Fruit fly (Drosophila melanogaster) whole organism, embryonic: ENCODE data around the gene Prp39.
A peak's percentile ranks its signal among the peaks of the same experiment; 100 is the strongest.

Experiments
- Ada2b ChIP-seq: fragments of 200-800 bp; sonication (Bioruptor generic); IDR thresholded peaks from 2 replicates; pipeline ENCODE4 v1.3.6; 2022; ENCODE audit warnings: missing biosample characterization, missing genetic modification characterization
- Atf6 ChIP-seq: fragments of 200-800 bp; sonication (Bioruptor generic); IDR thresholded peaks from 2 replicates; pipeline ENCODE4 v1.3.6; 2022; ENCODE audit warnings: missing biosample characterization, missing genetic modification characterization
- B-H1 ChIP-seq: fragments of 200-800 bp; sonication (Bioruptor generic); IDR thresholded peaks from 3 replicates; pipeline ENCODE4 v1.3.6; 2022; ENCODE audit warnings: missing biosample characterization, missing genetic modification characterization
- Bgb ChIP-seq: fragments of 200-800 bp; sonication (Bioruptor generic); IDR thresholded peaks from 2 replicates; pipeline ENCODE4 v1.3.6; 2022; ENCODE audit warnings: missing biosample characterization, missing genetic modification characterization; ENCODE audit not compliant: partially characterized antibody
- CG10321 ChIP-seq: fragments of 200-800 bp; sonication (Bioruptor generic); IDR thresholded peaks from 2 replicates; pipeline ENCODE4 v1.3.6; 2022; ENCODE audit warnings: missing biosample characterization, missing genetic modification characterization
- CG11085 ChIP-seq: fragments of 200-800 bp; sonication (Bioruptor generic); IDR thresholded peaks from 2 replicates; pipeline ENCODE4 v1.3.6; 2022; ENCODE audit warnings: missing biosample characterization, missing genetic modification characterization
- CG11504 ChIP-seq: fragments of 200-800 bp; sonication (Bioruptor generic); optimal IDR thresholded peaks from 3 replicates; lab custom pipeline; 2019; ENCODE audit warnings: missing biosample characterization, mild to moderate bottlenecking, missing genetic modification characterization, moderate library complexity
- CG12299 ChIP-seq: fragments of 200-800 bp; sonication (Bioruptor generic); optimal IDR thresholded peaks from 2 replicates; lab custom pipeline; 2018; ENCODE audit warnings: missing biosample characterization, mild to moderate bottlenecking, missing genetic modification characterization
- CG13894 ChIP-seq: fragments of 200-800 bp; sonication (Bioruptor generic); optimal IDR thresholded peaks from 3 replicates; lab custom pipeline; 2018; ENCODE audit warnings: missing biosample characterization, mild to moderate bottlenecking, missing genetic modification characterization, moderate library complexity
- CG14441 ChIP-seq: fragments of 200-800 bp; sonication (Bioruptor generic); IDR thresholded peaks from 2 replicates; pipeline ENCODE4 v1.3.6; 2022; ENCODE audit warnings: missing biosample characterization, missing genetic modification characterization
- CG15011 ChIP-seq: fragments of 200-800 bp; sonication (Bioruptor generic); optimal IDR thresholded peaks from 3 replicates; lab custom pipeline; 2018; ENCODE audit warnings: missing biosample characterization, mild to moderate bottlenecking, missing genetic modification characterization
- CG15479 ChIP-seq: fragments of 200-800 bp; sonication (Bioruptor generic); optimal IDR thresholded peaks from 3 replicates; lab custom pipeline; 2019; ENCODE audit warnings: missing biosample characterization, mild to moderate bottlenecking, missing genetic modification characterization, moderate library complexity
- CG33557 ChIP-seq: fragments of 200-800 bp; sonication (Bioruptor generic); optimal IDR thresholded peaks from 2 replicates; lab custom pipeline; 2019; ENCODE audit warnings: missing biosample characterization, mild to moderate bottlenecking, missing genetic modification characterization, moderate library complexity
- CG4617 ChIP-seq: fragments of 200-800 bp; sonication (Bioruptor generic); optimal IDR thresholded peaks from 3 replicates; lab custom pipeline; 2016; ENCODE audit warnings: missing biosample characterization, missing genetic modification characterization, borderline replicate concordance
- CG6689 ChIP-seq: fragments of 200-800 bp; sonication (Bioruptor generic); IDR thresholded peaks from 2 replicates; pipeline ENCODE4 v1.3.6; 2022; ENCODE audit warnings: missing biosample characterization, missing genetic modification characterization
- CG8089 ChIP-seq: fragments of 200-800 bp; sonication (Bioruptor generic); optimal IDR thresholded peaks from 3 replicates; lab custom pipeline; 2016; ENCODE audit warnings: missing biosample characterization, missing genetic modification characterization
- CG8359 ChIP-seq: fragments of 200-800 bp; sonication (Bioruptor generic); optimal IDR thresholded peaks from 2 replicates; lab custom pipeline; 2017; ENCODE audit warnings: missing biosample characterization, mild to moderate bottlenecking, missing genetic modification characterization, borderline replicate concordance
- CG8765 ChIP-seq: fragments of 200-800 bp; sonication (Bioruptor generic); IDR thresholded peaks from 2 replicates; pipeline ENCODE4 v1.3.6; 2022; ENCODE audit warnings: missing biosample characterization, missing genetic modification characterization
- CG9817 ChIP-seq: fragments of 200-800 bp; sonication (Bioruptor generic); optimal IDR thresholded peaks from 2 replicates; lab custom pipeline; 2018; ENCODE audit warnings: missing biosample characterization, mild to moderate bottlenecking, missing genetic modification characterization, moderate library complexity
- CG9876 ChIP-seq: fragments of 200-800 bp; sonication (Bioruptor generic); optimal IDR thresholded peaks from 2 replicates; lab custom pipeline; 2016; ENCODE audit warnings: missing biosample characterization, missing genetic modification characterization
- Ets65A ChIP-seq: fragments of 200-800 bp; sonication (Bioruptor generic); peaks from one replicate; lab custom pipeline; 2016; ENCODE audit warnings: missing biosample characterization, missing genetic modification characterization
- HLH4C ChIP-seq: fragments of 200-800 bp; sonication (Bioruptor generic); IDR thresholded peaks from 3 replicates; pipeline ENCODE4 v1.3.6; 2022; ENCODE audit warnings: missing biosample characterization, missing genetic modification characterization; ENCODE audit not compliant: partially characterized antibody
- Hey ChIP-seq: fragments of 200-800 bp; sonication (Bioruptor generic); optimal IDR thresholded peaks from 3 replicates; lab custom pipeline; 2018; ENCODE audit warnings: missing biosample characterization, mild to moderate bottlenecking, missing genetic modification characterization
- Med ChIP-seq: fragments of 200-800 bp; sonication (Bioruptor generic); peaks from one replicate; lab custom pipeline; 2016; ENCODE audit warnings: missing biosample characterization, missing genetic modification characterization, mild to moderate bottlenecking, inconsistent platforms, moderate library complexity
- Meics ChIP-seq: fragments of 200-800 bp; sonication (Bioruptor generic); optimal IDR thresholded peaks from 2 replicates; lab custom pipeline; 2017; ENCODE audit warnings: missing biosample characterization, mild to moderate bottlenecking, missing genetic modification characterization
- Neu2 ChIP-seq: fragments of 200-800 bp; sonication (Bioruptor generic); optimal IDR thresholded peaks from 3 replicates; lab custom pipeline; 2016; ENCODE audit warnings: missing biosample characterization, missing genetic modification characterization, borderline replicate concordance
- Oaz ChIP-seq: fragments of 200-800 bp; sonication (Bioruptor generic); IDR thresholded peaks from 2 replicates; pipeline ENCODE4 v1.3.6; 2022; ENCODE audit warnings: missing biosample characterization, missing genetic modification characterization
- Ptx1 ChIP-seq: fragments of 200-800 bp; sonication (Bioruptor generic); IDR thresholded peaks from 2 replicates; pipeline ENCODE4 v1.3.6; 2022; ENCODE audit warnings: missing biosample characterization, missing genetic modification characterization
- Stat92E ChIP-seq, 3 experiments: fragments of >200 bp in 2 of 3; fragments of 200-800 bp in 1 of 3; sonication (Bioruptor generic) in 1 of 3; optimal IDR thresholded peaks; 2 replicates each; lab custom pipeline; 2017 to 2019; ENCODE audit warnings: missing biosample characterization in 3 of 3, missing genetic modification characterization in 3 of 3, mild to moderate bottlenecking in 1 of 3, moderate library complexity in 1 of 3
- Xbp1 ChIP-seq: fragments of 200-800 bp; sonication (Bioruptor generic); optimal IDR thresholded peaks from 3 replicates; lab custom pipeline; 2016; ENCODE audit warnings: missing biosample characterization, mild to moderate bottlenecking, missing genetic modification characterization
- Xrp1 ChIP-seq: fragments of 200-800 bp; sonication (Bioruptor generic); IDR thresholded peaks from 2 replicates; pipeline ENCODE4 v1.3.6; 2022; ENCODE audit warnings: missing biosample characterization, missing genetic modification characterization
- abd-A ChIP-seq: fragments of 200-800 bp; sonication (Bioruptor generic); optimal IDR thresholded peaks from 3 replicates; lab custom pipeline; 2019; ENCODE audit warnings: missing biosample characterization, mild to moderate bottlenecking, missing genetic modification characterization, moderate library complexity
- bbx ChIP-seq: fragments of 200-800 bp; sonication (Bioruptor generic); IDR thresholded peaks from 2 replicates; pipeline ENCODE4 v1.3.6; 2022; ENCODE audit warnings: missing biosample characterization, missing genetic modification characterization; ENCODE audit not compliant: partially characterized antibody
- chm ChIP-seq: fragments of 200-800 bp; sonication (Bioruptor generic); IDR thresholded peaks from 2 replicates; pipeline ENCODE4 v1.3.6; 2022; ENCODE audit warnings: missing biosample characterization, missing genetic modification characterization
- crc ChIP-seq: fragments of 200-800 bp; sonication (Bioruptor generic); optimal IDR thresholded peaks from 2 replicates; lab custom pipeline; 2016; ENCODE audit warnings: missing biosample characterization, missing genetic modification characterization
- dpn ChIP-seq, 2 experiments: fragments of 200-800 bp; sonication (Bioruptor generic); optimal IDR thresholded peaks; 3 replicates each; lab custom pipeline; 2016; ENCODE audit warnings: missing biosample characterization in 2 of 2, missing genetic modification characterization in 2 of 2
- en ChIP-seq: fragments of 200-800 bp; sonication (Bioruptor generic); optimal IDR thresholded peaks from 2 replicates; lab custom pipeline; 2016; ENCODE audit warnings: missing biosample characterization, missing genetic modification characterization
- gce ChIP-seq: fragments of 200-800 bp; sonication (Bioruptor generic); IDR thresholded peaks from 3 replicates; pipeline ENCODE4 v1.3.6; 2022; ENCODE audit warnings: missing biosample characterization, missing genetic modification characterization
- kah ChIP-seq: fragments of 200-800 bp; sonication (Bioruptor generic); optimal IDR thresholded peaks from 2 replicates; lab custom pipeline; 2018; ENCODE audit warnings: missing biosample characterization, mild to moderate bottlenecking, missing genetic modification characterization
- mirr ChIP-seq: fragments of 200-800 bp; sonication (Bioruptor generic); optimal IDR thresholded peaks from 3 replicates; lab custom pipeline; 2018; ENCODE audit warnings: missing biosample characterization, mild to moderate bottlenecking, missing genetic modification characterization
- nerfin-2 ChIP-seq: fragments of 200-800 bp; sonication (Bioruptor generic); IDR thresholded peaks from 2 replicates; pipeline ENCODE4 v1.3.6; 2022; ENCODE audit warnings: missing biosample characterization, missing genetic modification characterization; ENCODE audit not compliant: partially characterized antibody
- oc ChIP-seq: fragments of 200-800 bp; sonication (Bioruptor generic); optimal IDR thresholded peaks from 2 replicates; lab custom pipeline; 2018; ENCODE audit warnings: missing biosample characterization, mild to moderate bottlenecking, missing genetic modification characterization, moderate library complexity
- odd ChIP-seq: fragments of 200-800 bp; sonication (Bioruptor generic); optimal IDR thresholded peaks from 2 replicates; lab custom pipeline; 2017; ENCODE audit warnings: missing biosample characterization, mild to moderate bottlenecking, missing genetic modification characterization
- row ChIP-seq: fragments of 200-800 bp; sonication (Bioruptor generic); IDR thresholded peaks from 3 replicates; pipeline ENCODE4 v1.3.6; 2022; ENCODE audit warnings: missing biosample characterization, missing genetic modification characterization
- sug ChIP-seq: fragments of 200-800 bp; optimal IDR thresholded peaks from 2 replicates; lab custom pipeline; 2019; ENCODE audit warnings: missing biosample characterization, mild to moderate bottlenecking, missing genetic modification characterization, moderate library complexity
- usp ChIP-seq: fragments of >200 bp; optimal IDR thresholded peaks from 2 replicates; lab custom pipeline; 2017; ENCODE audit warnings: missing biosample characterization, missing genetic modification characterization
- vfl ChIP-seq: fragments of 200-800 bp; sonication (Bioruptor generic); optimal IDR thresholded peaks from 2 replicates; lab custom pipeline; 2016; ENCODE audit warnings: missing biosample characterization, missing genetic modification characterization
- vnd ChIP-seq: fragments of 200-800 bp; sonication (Bioruptor generic); IDR thresholded peaks from 3 replicates; pipeline ENCODE4 v1.3.6; 2022; ENCODE audit warnings: missing biosample characterization, missing genetic modification characterization; ENCODE audit not compliant: partially characterized antibody
- vvl ChIP-seq: fragments of 200-800 bp; sonication (Bioruptor generic); IDR thresholded peaks from 2 replicates; pipeline ENCODE4 v1.3.6; 2022; ENCODE audit warnings: missing biosample characterization, missing genetic modification characterization
- zen ChIP-seq: fragments of 200-800 bp; sonication (Bioruptor generic); optimal IDR thresholded peaks from 3 replicates; lab custom pipeline; 2018; ENCODE audit warnings: missing biosample characterization, mild to moderate bottlenecking, missing genetic modification characterization, moderate library complexity

Prp39 gene

dm6 chr3R:28850662-28851257, 38.9 kb downstream of the Prp39 start:
- TF ChIP-seq Meics (no peak), oc (no peak), chm (no peak), usp (GFP tag; lab: Kevin White, UChicago) (no peak), CG10321 (GFP tag; lab: Robert Waterston, UW) (no peak), Stat92E (GFP tag; optimal IDR thresholded peaks at IDR 0.05; lab: Kevin White, UChicago) (no peak), CG8089 (GFP tag; lab: Kevin White, UChicago) (no peak), Xbp1 (GFP tag; lab: Kevin White, UChicago) (no peak), nerfin-2 (GFP tag; lab: Robert Waterston, UW) (no peak), CG15479 (GFP tag; lab: Kevin White, UChicago) (no peak), CG8765 (no peak), CG4617 (GFP tag; lab: Kevin White, UChicago) (no peak), CG12299 (tag; lab: Kevin White, UChicago) (no peak), CG13894 (no peak), abd-A (tag; lab: Kevin White, UChicago) (no peak), CG33557 (GFP tag; lab: Kevin White, UChicago) (no peak), CG6689 (GFP tag; lab: Robert Waterston, UW) (0 out of 2 replicates have a peak, but pooled peaks have one; percentile 17), vvl (GFP tag; lab: Robert Waterston, UW) (peak; percentile 15; the same call in 1 of the 2 replicates), row (0 out of 3 replicates have a peak, but pooled peaks have one; percentile 18), vnd (GFP tag; lab: Robert Waterston, UW) (no peak), Neu2 (no peak), CG11504 (tag; lab: Kevin White, UChicago) (no peak), CG8359 (no peak), kah (GFP tag; lab: Kevin White, UChicago) (no peak), zen (tag; lab: Kevin White, UChicago) (no peak), Ptx1 (0 out of 2 replicates have a peak, but pooled peaks have one; percentile 16), en (GFP tag; lab: Kevin White, UChicago) (no peak), HLH4C (GFP tag; lab: Robert Waterston, UW) (no peak), CG14441 (GFP tag; lab: Robert Waterston, UW) (no peak), Hey (tag; lab: Kevin White, UChicago) (no peak), Med (GFP tag; lab: Kevin White, UChicago) (peak; percentile 64), bbx (GFP tag; lab: Robert Waterston, UW) (no peak), Xrp1 (GFP tag; lab: Robert Waterston, UW) (peak; percentile 20; the same call in 1 of the 2 replicates), gce (no peak), CG11085 (no peak), vfl (no peak), crc (GFP tag; lab: Kevin White, UChicago) (no peak), mirr (GFP tag; lab: Kevin White, UChicago) (no peak), Atf6 (no peak), sug (tag; lab: Kevin White, UChicago) (no peak), CG9817 (tag; lab: Kevin White, UChicago) (no peak), B-H1 (GFP tag; lab: Robert Waterston, UW) (no peak), Ada2b (no peak), Bgb (no peak), Oaz (no peak), CG9876 (GFP tag; lab: Kevin White, UChicago) (no peak), Ets65A (peak; percentile 81), odd (GFP tag; lab: Kevin White, UChicago) (no peak), CG15011 (GFP tag; lab: Kevin White, UChicago) (no peak), dpn (GFP tag; optimal IDR thresholded peaks at IDR 0.05; lab: Kevin White, UChicago) (no peak)
